Worm (Caenorhabditis elegans) whole organism, L4 larva: ENCODE measurements around the gene pap-2.

Source experiments
- D1046.2 ChIP-seq: fragments of 200-800 bp; sonication (Bioruptor generic); IDR thresholded peaks from 2 replicates; pipeline ENCODE4 v1.3.6; 2022; ENCODE audit warnings: missing genetic modification characterization, missing compliant biosample characterization
- F10B5.3 ChIP-seq: sonication (generic microtip); optimal IDR thresholded peaks from 2 replicates; lab custom pipeline; 2016; ENCODE audit warnings: mild to moderate bottlenecking, missing genetic modification characterization, missing compliant biosample characterization
- F49E8.2 ChIP-seq: sonication (generic microtip); optimal IDR thresholded peaks from 2 replicates; lab custom pipeline; 2016; ENCODE audit warnings: missing compliant biosample characterization, mild to moderate bottlenecking, missing genetic modification characterization, borderline replicate concordance
- R02D3.7 ChIP-seq: fragments of 150-350 bp; sonication (generic microtip); optimal IDR thresholded peaks from 3 replicates; lab custom pipeline; 2014; ENCODE audit warnings: missing biosample characterization, missing genetic modification characterization
- T20F7.1 ChIP-seq: fragments of 200-800 bp; sonication (Bioruptor generic); optimal IDR thresholded peaks from 2 replicates; lab custom pipeline; 2018; ENCODE audit warnings: mild to moderate bottlenecking, missing genetic modification characterization, missing compliant biosample characterization
- T26A8.4 ChIP-seq: fragments of 200-800 bp; sonication (Bioruptor generic); IDR thresholded peaks from 2 replicates; pipeline ENCODE4 v1.3.6; 2022; ENCODE audit warnings: missing genetic modification characterization, missing compliant biosample characterization
- Y5F2A.4 ChIP-seq: fragments of 200-800 bp; sonication (Bioruptor generic); optimal IDR thresholded peaks from 2 replicates; lab custom pipeline; 2018; ENCODE audit warnings: mild to moderate bottlenecking, missing genetic modification characterization, missing compliant biosample characterization
- ZK337.2 ChIP-seq: fragments of 200-800 bp; sonication (Bioruptor generic); IDR thresholded peaks from 2 replicates; pipeline ENCODE4 v1.3.6; 2022; ENCODE audit warnings: missing genetic modification reagents, missing genetic modification characterization, missing compliant biosample characterization
- aha-1 ChIP-seq: fragments of 150-350 bp; peaks from one replicate; lab custom pipeline; 2014; ENCODE audit warnings: missing biosample characterization, missing genetic modification characterization
- aly-2 ChIP-seq: sonication (generic microtip); optimal IDR thresholded peaks from 2 replicates; lab custom pipeline; 2018; ENCODE audit warnings: missing biosample characterization, missing genetic modification characterization
- attf-4 ChIP-seq: sonication (generic microtip); optimal IDR thresholded peaks from 3 replicates; lab custom pipeline; 2017; ENCODE audit warnings: missing biosample characterization, missing genetic modification characterization
- ceh-28 ChIP-seq: fragments of 150-350 bp; optimal IDR thresholded peaks from 2 replicates; lab custom pipeline; 2014; ENCODE audit warnings: missing biosample characterization, missing genetic modification reagents, missing genetic modification characterization
- ceh-62 ChIP-seq: sonication (generic microtip); optimal IDR thresholded peaks from 2 replicates; lab custom pipeline; 2017; ENCODE audit warnings: missing biosample characterization, missing genetic modification characterization
- ceh-82 ChIP-seq: sonication (generic microtip); optimal IDR thresholded peaks from 2 replicates; lab custom pipeline; 2017; ENCODE audit warnings: missing biosample characterization, missing genetic modification characterization
- ctbp-1 ChIP-seq: fragments of 200-800 bp; sonication (Bioruptor generic); IDR thresholded peaks from 2 replicates; pipeline ENCODE4 v1.3.6; 2022; ENCODE audit warnings: missing genetic modification reagents, missing genetic modification characterization, missing compliant biosample characterization
- daf-8 ChIP-seq: fragments of 200-800 bp; sonication (Bioruptor generic); IDR thresholded peaks from 2 replicates; pipeline ENCODE4 v1.3.6; 2022; ENCODE audit warnings: missing genetic modification characterization, missing compliant biosample characterization
- dmd-8 ChIP-seq: fragments of 200-800 bp; sonication (Bioruptor generic); IDR thresholded peaks from 2 replicates; pipeline ENCODE4 v1.3.6; 2022; ENCODE audit warnings: missing genetic modification characterization, missing compliant biosample characterization
- duxl-1 ChIP-seq: sonication (generic microtip); optimal IDR thresholded peaks from 2 replicates; lab custom pipeline; 2016; ENCODE audit warnings: mild to moderate bottlenecking, missing genetic modification characterization, moderate library complexity, missing compliant biosample characterization; ENCODE audit not compliant: poor library complexity
- dve-1 ChIP-seq: sonication (generic microtip); optimal IDR thresholded peaks from 2 replicates; lab custom pipeline; 2017; ENCODE audit warnings: antibody characterized with exemption, mild to moderate bottlenecking, missing genetic modification characterization, missing compliant biosample characterization; ENCODE audit not compliant: insufficient read depth
- hlh-11 ChIP-seq: fragments of 200-800 bp; sonication (Bioruptor generic); optimal IDR thresholded peaks from 2 replicates; lab custom pipeline; 2018; ENCODE audit warnings: mild to moderate bottlenecking, missing genetic modification characterization, missing compliant biosample characterization
- hlh-30 ChIP-seq: sonication (generic microtip); optimal IDR thresholded peaks from 2 replicates; lab custom pipeline; 2017; ENCODE audit warnings: antibody characterized with exemption, mild to moderate bottlenecking, missing genetic modification characterization, missing compliant biosample characterization; ENCODE audit not compliant: insufficient read depth
- hmg-1.1 ChIP-seq: fragments of 200-800 bp; sonication (Bioruptor generic); IDR thresholded peaks from 2 replicates; pipeline ENCODE4 v1.3.6; 2022; ENCODE audit warnings: missing genetic modification reagents, missing genetic modification characterization, missing compliant biosample characterization
- lin-13 ChIP-seq: fragments of 150-350 bp; optimal IDR thresholded peaks from 2 replicates; lab custom pipeline; 2014; ENCODE audit warnings: missing biosample characterization, missing genetic modification reagents, missing genetic modification characterization
- lin-29 ChIP-seq: fragments of 200-800 bp; sonication (Bioruptor generic); IDR thresholded peaks from 2 replicates; pipeline ENCODE4 v1.3.6; 2022; ENCODE audit warnings: missing genetic modification reagents, missing genetic modification characterization, missing compliant biosample characterization
- lin-39 ChIP-seq: fragments of 150-350 bp; optimal IDR thresholded peaks from 2 replicates; lab custom pipeline; 2014; ENCODE audit warnings: missing biosample characterization, missing genetic modification reagents, missing genetic modification characterization
- lir-3 ChIP-seq: sonication (generic microtip); optimal IDR thresholded peaks from 2 replicates; lab custom pipeline; 2016; ENCODE audit warnings: mild to moderate bottlenecking, missing genetic modification characterization, missing compliant biosample characterization
- madf-5 ChIP-seq, 2 experiments: fragments of 200-800 bp; sonication (Bioruptor generic); IDR thresholded peaks; 2 replicates each; pipeline ENCODE4 v1.3.6; 2022; ENCODE audit warnings: missing compliant biosample characterization in 2 of 2, missing genetic modification characterization in 2 of 2
- mdl-1 ChIP-seq, 2 experiments: fragments of 150-350 bp in 1 of 2; sonication (generic microtip) in 1 of 2; optimal IDR thresholded peaks; 2 replicates each; lab custom pipeline; 2014 to 2017; ENCODE audit warnings: missing biosample characterization in 2 of 2, missing genetic modification characterization in 2 of 2
- mdt-29 ChIP-seq: fragments of 200-800 bp; sonication (Bioruptor generic); IDR thresholded peaks from 2 replicates; pipeline ENCODE4 v1.3.6; 2022; ENCODE audit warnings: missing genetic modification reagents, missing genetic modification characterization, missing compliant biosample characterization
- nhr-102 ChIP-seq: sonication (generic microtip); optimal IDR thresholded peaks from 2 replicates; lab custom pipeline; 2016; ENCODE audit warnings: mild to moderate bottlenecking, missing genetic modification characterization, moderate library complexity, missing compliant biosample characterization
- nhr-237 ChIP-seq: sonication (generic microtip); optimal IDR thresholded peaks from 2 replicates; lab custom pipeline; 2017; ENCODE audit warnings: missing biosample characterization, missing genetic modification characterization
- nhr-25 ChIP-seq: sonication (generic microtip); optimal IDR thresholded peaks from 2 replicates; lab custom pipeline; 2017; ENCODE audit warnings: missing genetic modification characterization, mild to moderate bottlenecking, missing compliant biosample characterization, antibody characterized with exemption, moderate library complexity, borderline replicate concordance; ENCODE audit not compliant: insufficient read depth
- nhr-42 ChIP-seq: fragments of 200-800 bp; sonication (Bioruptor generic); IDR thresholded peaks from 2 replicates; pipeline ENCODE4 v1.3.6; 2022; ENCODE audit warnings: missing genetic modification characterization, missing compliant biosample characterization
- nhr-76 ChIP-seq: fragments of 150-350 bp; optimal IDR thresholded peaks from 2 replicates; lab custom pipeline; 2014; ENCODE audit warnings: missing biosample characterization, missing genetic modification characterization
- pha-4 ChIP-seq, 2 experiments: fragments of 150-350 bp in 1 of 2; fragments of 200-800 bp in 1 of 2; sonication (Bioruptor generic) in 1 of 2; IDR thresholded peaks in 1 of 2; optimal IDR thresholded peaks in 1 of 2; 2 replicates each; pipeline versions ENCODE4 v1.3.6 to Lab custom; 2014 to 2022; ENCODE audit warnings: missing genetic modification characterization in 2 of 2, missing genetic modification reagents in 2 of 2, missing biosample characterization in 1 of 2, missing compliant biosample characterization in 1 of 2
- php-3 ChIP-seq: fragments of 200-800 bp; sonication (Bioruptor generic); IDR thresholded peaks from 2 replicates; pipeline ENCODE4 v1.3.6; 2022; ENCODE audit warnings: missing genetic modification reagents, missing genetic modification characterization, missing compliant biosample characterization
- pqm-1 ChIP-seq: sonication (generic microtip); optimal IDR thresholded peaks from 2 replicates; lab custom pipeline; 2017; ENCODE audit warnings: missing biosample characterization, missing genetic modification characterization
- rbr-2 ChIP-seq: sonication (generic microtip); optimal IDR thresholded peaks from 2 replicates; lab custom pipeline; 2016; ENCODE audit warnings: missing genotype, missing genetic modification characterization, missing compliant biosample characterization
- sdz-12 ChIP-seq: fragments of 200-800 bp; sonication (Bioruptor generic); optimal IDR thresholded peaks from 2 replicates; lab custom pipeline; 2018; ENCODE audit warnings: mild to moderate bottlenecking, missing genetic modification characterization, missing compliant biosample characterization
- snpc-1.2 ChIP-seq: fragments of 200-800 bp; sonication (Bioruptor generic); IDR thresholded peaks from 2 replicates; pipeline ENCODE4 v1.3.6; 2022; ENCODE audit warnings: missing genetic modification reagents, missing genetic modification characterization, missing compliant biosample characterization
- spr-3 ChIP-seq: fragments of 200-800 bp; sonication (Bioruptor generic); optimal IDR thresholded peaks from 2 replicates; lab custom pipeline; 2018; ENCODE audit warnings: mild to moderate bottlenecking, missing genetic modification characterization, missing compliant biosample characterization
- tag-97 ChIP-seq: fragments of 200-800 bp; sonication (Bioruptor generic); IDR thresholded peaks from 2 replicates; pipeline ENCODE4 v1.3.6; 2022; ENCODE audit warnings: missing genetic modification characterization, missing compliant biosample characterization
- unc-130 ChIP-seq: sonication (generic microtip); optimal IDR thresholded peaks from 2 replicates; lab custom pipeline; 2016; ENCODE audit warnings: missing genetic modification reagents, missing genetic modification characterization, missing compliant biosample characterization
- unc-39 ChIP-seq: sonication (generic microtip); optimal IDR thresholded peaks from 2 replicates; lab custom pipeline; 2017; ENCODE audit warnings: missing biosample characterization, missing genetic modification characterization
- unc-62 ChIP-seq, 3 experiments: fragments of 150-350 bp in 1 of 3; sonication (generic microtip); optimal IDR thresholded peaks in 2 of 3; peaks in 1 of 3; 1 replicate in 1 of 3; 2 replicates in 2 of 3; lab custom pipeline; 2014 to 2017; ENCODE audit warnings: missing biosample characterization in 3 of 3, missing genetic modification characterization in 3 of 3, missing genetic modification reagents in 3 of 3, missing genotype in 1 of 3
- zag-1 ChIP-seq: fragments of 150-350 bp; optimal IDR thresholded peaks from 2 replicates; lab custom pipeline; 2014; ENCODE audit warnings: missing biosample characterization, missing genetic modification characterization
- zfp-2 ChIP-seq: sonication (generic microtip); optimal IDR thresholded peaks from 2 replicates; lab custom pipeline; 2016; ENCODE audit warnings: mild to moderate bottlenecking, missing genetic modification characterization, missing compliant biosample characterization
- zfp-3 ChIP-seq: fragments of 200-800 bp; sonication (Bioruptor generic); conservative IDR thresholded peaks from 2 replicates; pipeline ENCODE4 v1.3.6; 2022; ENCODE audit warnings: missing genetic modification reagents, missing genetic modification characterization, missing compliant biosample characterization
- zip-11 ChIP-seq: fragments of 200-800 bp; sonication (Bioruptor generic); IDR thresholded peaks from 2 replicates; pipeline ENCODE4 v1.3.6; 2022; ENCODE audit warnings: missing genetic modification characterization, missing compliant biosample characterization
- zip-2 ChIP-seq: fragments of 150-350 bp; optimal IDR thresholded peaks from 2 replicates; lab custom pipeline; 2014; ENCODE audit warnings: missing biosample characterization, missing genetic modification characterization
- ztf-11 ChIP-seq: fragments of 150-350 bp; optimal IDR thresholded peaks from 2 replicates; lab custom pipeline; 2014; ENCODE audit warnings: missing biosample characterization, missing genetic modification characterization

pap-2 gene

DNA sequence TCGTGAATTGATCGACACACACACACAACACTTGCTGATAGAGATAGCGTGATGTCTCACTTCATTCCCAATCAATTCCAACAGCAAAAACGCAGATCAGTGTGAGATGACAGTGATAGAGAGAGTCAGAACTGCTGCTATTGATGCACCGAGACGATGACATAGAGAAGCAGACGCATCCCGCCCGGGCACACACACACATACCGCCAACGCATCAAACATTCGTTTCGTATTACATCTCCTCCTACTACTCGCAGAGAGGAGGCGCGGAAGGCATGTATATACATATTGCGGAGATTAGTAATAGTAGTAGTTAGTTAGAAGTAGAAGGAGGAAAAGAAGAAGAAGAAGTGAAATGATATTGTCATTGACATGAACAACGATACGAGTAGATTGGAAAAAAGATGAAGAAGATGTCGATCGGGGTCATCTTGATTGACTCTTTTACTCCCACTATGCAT, 10.2 kb upstream of the pap-2 start (continued):
- TF ChIP-seq nhr-42 (no peak), lin-13 (no peak), sdz-12 (GFP tag; lab: Kevin White, UChicago) (no peak), T26A8.4 (GFP tag; lab: Robert Waterston, UW) (peak; percentile 33), daf-8 (GFP tag; lab: Robert Waterston, UW) (no peak), unc-39 (tag; lab: Kevin White, UChicago) (no peak), snpc-1.2 (no peak), D1046.2 (GFP tag; lab: Robert Waterston, UW) (no peak), mdl-1 (tag; optimal IDR thresholded peaks at IDR 0.05; lab: Kevin White, UChicago) (peak in 1 of 2 experiments; percentile 74), mdt-29 (GFP tag; lab: Robert Waterston, UW) (no peak), unc-130 (GFP tag; lab: Kevin White, UChicago) (no peak), duxl-1 (tag; lab: Kevin White, UChicago) (no peak), pha-4 (GFP tag; IDR thresholded peaks at IDR 0.05; lab: Robert Waterston, UW) (peak; percentile 66), pha-4 (tag; optimal IDR thresholded peaks at IDR 0.05; lab: Kevin White, UChicago) (peak; percentile 18), zip-2 (tag; lab: Kevin White, UChicago) (no peak), pqm-1 (peak; percentile 41), lin-39 (tag; lab: Kevin White, UChicago) (no peak), aly-2 (no peak), Y5F2A.4 (GFP tag; lab: Kevin White, UChicago) (no peak), nhr-25 (tag; lab: Kevin White, UChicago) (no peak), R02D3.7 (no peak), F49E8.2 (tag; lab: Kevin White, UChicago) (no peak), ceh-28 (peak; percentile 22), ztf-11 (tag; lab: Kevin White, UChicago) (no peak), dmd-8 (GFP tag; lab: Robert Waterston, UW) (no peak), zfp-3 (GFP tag; lab: Robert Waterston, UW) (no peak), lir-3 (tag; lab: Kevin White, UChicago) (no peak), hmg-1.1 (GFP tag; lab: Robert Waterston, UW) (peak; percentile 46), hlh-30 (tag; lab: Kevin White, UChicago) (peak; percentile 79), tag-97 (no peak), F10B5.3 (tag; lab: Kevin White, UChicago) (no peak), ceh-82 (tag; lab: Kevin White, UChicago) (no peak), spr-3 (GFP tag; lab: Kevin White, UChicago) (no peak), zfp-2 (tag; lab: Kevin White, UChicago) (no peak), nhr-76 (tag; lab: Kevin White, UChicago) (no peak), rbr-2 (tag; lab: Kevin White, UChicago) (no peak), madf-5 (GFP tag; IDR thresholded peaks at IDR 0.05; lab: Robert Waterston, UW) (no peak), T20F7.1 (GFP tag; lab: Kevin White, UChicago) (peak; percentile 43), ctbp-1 (GFP tag; lab: Robert Waterston, UW) (no peak), php-3 (GFP tag; lab: Robert Waterston, UW) (0 out of 2 replicates have a peak, but pooled peaks have one; percentile 36), hlh-11 (peak; percentile 92), attf-4 (tag; lab: Kevin White, UChicago) (no peak), zag-1 (tag; lab: Kevin White, UChicago) (no peak), zip-11 (GFP tag; lab: Robert Waterston, UW) (no peak), ZK337.2 (GFP tag; lab: Robert Waterston, UW) (no peak), unc-62 (GFP tag; optimal IDR thresholded peaks at IDR 0.05 in 1 of 2; lab: Kevin White, UChicago) (peak in 1 of 2 experiments; percentile 42), unc-62 (tag; optimal IDR thresholded peaks at IDR 0.05; lab: Kevin White, UChicago) (no peak), nhr-102 (tag; lab: Kevin White, UChicago) (peak; percentile 1), ceh-62 (tag; lab: Kevin White, UChicago) (no peak), aha-1 (tag; lab: Kevin White, UChicago) (peak; percentile 76), lin-29 (GFP tag; lab: Robert Waterston, UW) (no peak), dve-1 (peak; percentile 66), nhr-237 (tag; lab: Kevin White, UChicago) (no peak)
